Worm (Caenorhabditis elegans) whole organism, L4 larva: ENCODE measurements around the gene nhr-19.

ENCODE experiments used
- F26F4.8 ChIP-seq: fragments of 200-800 bp; sonication (Bioruptor generic); conservative IDR thresholded peaks from 2 replicates; pipeline ENCODE4 v1.3.6; 2022; ENCODE audit warnings: missing genetic modification characterization, missing compliant biosample characterization
- Y5F2A.4 ChIP-seq: fragments of 200-800 bp; sonication (Bioruptor generic); optimal IDR thresholded peaks from 2 replicates; lab custom pipeline; 2018; ENCODE audit warnings: mild to moderate bottlenecking, missing genetic modification characterization, missing compliant biosample characterization
- ZK337.2 ChIP-seq: fragments of 200-800 bp; sonication (Bioruptor generic); IDR thresholded peaks from 2 replicates; pipeline ENCODE4 v1.3.6; 2022; ENCODE audit warnings: missing genetic modification reagents, missing genetic modification characterization, missing compliant biosample characterization
- attf-4 ChIP-seq: sonication (generic microtip); optimal IDR thresholded peaks from 3 replicates; lab custom pipeline; 2017; ENCODE audit warnings: missing biosample characterization, missing genetic modification characterization
- ceh-20 ChIP-seq: fragments of 200-800 bp; sonication (Bioruptor generic); IDR thresholded peaks from 2 replicates; pipeline ENCODE4 v1.3.6; 2022; ENCODE audit warnings: missing genetic modification reagents, missing genetic modification characterization, missing compliant biosample characterization
- daf-16 ChIP-seq, 3 experiments: sonication (generic microtip); optimal IDR thresholded peaks; 2 replicates each; lab custom pipeline; 2016 to 2017; ENCODE audit warnings: missing genetic modification characterization in 3 of 3, missing genetic modification reagents in 3 of 3, mild to moderate bottlenecking in 2 of 3, missing compliant biosample characterization in 2 of 3, missing biosample characterization in 1 of 3, moderate library complexity in 1 of 3
- daf-19 ChIP-seq: fragments of 200-800 bp; sonication (Bioruptor generic); conservative IDR thresholded peaks from 2 replicates; pipeline ENCODE4 v1.3.6; 2022; ENCODE audit warnings: missing genetic modification characterization, missing compliant biosample characterization
- dmd-8 ChIP-seq: fragments of 200-800 bp; sonication (Bioruptor generic); IDR thresholded peaks from 2 replicates; pipeline ENCODE4 v1.3.6; 2022; ENCODE audit warnings: missing genetic modification characterization, missing compliant biosample characterization
- dmd-9 ChIP-seq: fragments of 200-800 bp; sonication (Bioruptor generic); IDR thresholded peaks from 2 replicates; pipeline ENCODE4 v1.3.6; 2022; ENCODE audit warnings: missing genetic modification reagents, missing genetic modification characterization, missing compliant biosample characterization
- dpl-1 ChIP-seq: fragments of 150-350 bp; optimal IDR thresholded peaks from 2 replicates; lab custom pipeline; 2014; ENCODE audit warnings: missing biosample characterization, missing genetic modification reagents, missing genetic modification characterization
- duxl-1 ChIP-seq: sonication (generic microtip); optimal IDR thresholded peaks from 2 replicates; lab custom pipeline; 2016; ENCODE audit warnings: mild to moderate bottlenecking, missing genetic modification characterization, moderate library complexity, missing compliant biosample characterization; ENCODE audit not compliant: poor library complexity
- egl-43 ChIP-seq: fragments of 200-800 bp; sonication (Bioruptor generic); IDR thresholded peaks from 2 replicates; pipeline ENCODE4 v1.3.6; 2022; ENCODE audit warnings: missing genetic modification reagents, missing genetic modification characterization, missing compliant biosample characterization
- fkh-10 ChIP-seq: fragments of 150-350 bp; optimal IDR thresholded peaks from 2 replicates; lab custom pipeline; 2014; ENCODE audit warnings: missing biosample characterization, missing genetic modification reagents, missing genetic modification characterization
- gei-8 ChIP-seq: fragments of 200-800 bp; sonication (Bioruptor generic); optimal IDR thresholded peaks from 2 replicates; lab custom pipeline; 2018; ENCODE audit warnings: mild to moderate bottlenecking, missing genetic modification characterization, missing compliant biosample characterization
- hif-1 ChIP-seq, 2 experiments: sonication (generic microtip); optimal IDR thresholded peaks; 2 replicates each; lab custom pipeline; 2016 to 2017; ENCODE audit warnings: missing compliant biosample characterization in 2 of 2, missing genetic modification characterization in 2 of 2, missing genetic modification reagents in 2 of 2, missing genotype in 2 of 2, mild to moderate bottlenecking in 1 of 2
- hlh-30 ChIP-seq: sonication (generic microtip); optimal IDR thresholded peaks from 2 replicates; lab custom pipeline; 2017; ENCODE audit warnings: antibody characterized with exemption, mild to moderate bottlenecking, missing genetic modification characterization, missing compliant biosample characterization; ENCODE audit not compliant: insufficient read depth
- lin-1 ChIP-seq: fragments of 200-800 bp; sonication (Bioruptor generic); IDR thresholded peaks from 2 replicates; pipeline ENCODE4 v1.3.6; 2022; ENCODE audit warnings: missing genetic modification reagents, missing genetic modification characterization, missing compliant biosample characterization
- lin-15B ChIP-seq: fragments of 150-350 bp; sonication (generic microtip); optimal IDR thresholded peaks from 3 replicates; lab custom pipeline; 2014; ENCODE audit warnings: missing biosample characterization, missing genetic modification characterization
- lin-29 ChIP-seq: fragments of 200-800 bp; sonication (Bioruptor generic); IDR thresholded peaks from 2 replicates; pipeline ENCODE4 v1.3.6; 2022; ENCODE audit warnings: missing genetic modification reagents, missing genetic modification characterization, missing compliant biosample characterization
- lin-38 ChIP-seq: fragments of 200-800 bp; sonication (Bioruptor generic); IDR thresholded peaks from 2 replicates; pipeline ENCODE4 v1.3.6; 2022; ENCODE audit warnings: missing genetic modification reagents, missing genetic modification characterization, missing compliant biosample characterization
- lsy-2 ChIP-seq, 2 experiments: fragments of 150-350 bp in 1 of 2; sonication (generic microtip) in 1 of 2; optimal IDR thresholded peaks; 2 replicates each; lab custom pipeline; 2014 to 2017; ENCODE audit warnings: missing biosample characterization in 2 of 2, missing genetic modification characterization in 2 of 2
- madf-9 ChIP-seq: fragments of 200-800 bp; sonication (Bioruptor generic); conservative IDR thresholded peaks from 2 replicates; pipeline ENCODE4 v1.3.6; 2022; ENCODE audit warnings: missing genetic modification reagents, missing genetic modification characterization, missing compliant biosample characterization
- mep-1 ChIP-seq: fragments of 150-350 bp; sonication (generic microtip); optimal IDR thresholded peaks from 3 replicates; lab custom pipeline; 2014; ENCODE audit warnings: missing biosample characterization, missing genetic modification characterization
- mes-2 ChIP-seq: sonication (generic microtip); optimal IDR thresholded peaks from 2 replicates; lab custom pipeline; 2016; ENCODE audit warnings: missing genotype, mild to moderate bottlenecking, missing genetic modification characterization, missing compliant biosample characterization; ENCODE audit not compliant: poor library complexity, severe bottlenecking
- mxl-2 ChIP-seq: fragments of 200-800 bp; sonication (Bioruptor generic); conservative IDR thresholded peaks from 2 replicates; pipeline ENCODE4 v1.3.6; 2022; ENCODE audit warnings: missing genetic modification reagents, missing genetic modification characterization, missing compliant biosample characterization
- mxl-3 ChIP-seq: fragments of 200-800 bp; sonication (Bioruptor generic); optimal IDR thresholded peaks from 2 replicates; lab custom pipeline; 2018; ENCODE audit warnings: mild to moderate bottlenecking, missing genetic modification characterization, missing compliant biosample characterization
- nhr-10 ChIP-seq: fragments of 150-350 bp; optimal IDR thresholded peaks from 2 replicates; lab custom pipeline; 2014; ENCODE audit warnings: missing biosample characterization, missing genetic modification characterization
- nhr-11 ChIP-seq: fragments of 150-350 bp; optimal IDR thresholded peaks from 2 replicates; lab custom pipeline; 2014; ENCODE audit warnings: missing biosample characterization, missing genetic modification characterization
- nhr-25 ChIP-seq: sonication (generic microtip); optimal IDR thresholded peaks from 2 replicates; lab custom pipeline; 2017; ENCODE audit warnings: missing genetic modification characterization, mild to moderate bottlenecking, missing compliant biosample characterization, antibody characterized with exemption, moderate library complexity, borderline replicate concordance; ENCODE audit not compliant: insufficient read depth
- nhr-6 ChIP-seq: fragments of 150-350 bp; optimal IDR thresholded peaks from 2 replicates; lab custom pipeline; 2014; ENCODE audit warnings: missing biosample characterization, missing genetic modification characterization
- pqm-1 ChIP-seq: sonication (generic microtip); optimal IDR thresholded peaks from 2 replicates; lab custom pipeline; 2017; ENCODE audit warnings: missing biosample characterization, missing genetic modification characterization
- rbr-2 ChIP-seq: sonication (generic microtip); optimal IDR thresholded peaks from 2 replicates; lab custom pipeline; 2016; ENCODE audit warnings: missing genotype, missing genetic modification characterization, missing compliant biosample characterization
- sdz-12 ChIP-seq: fragments of 200-800 bp; sonication (Bioruptor generic); optimal IDR thresholded peaks from 2 replicates; lab custom pipeline; 2018; ENCODE audit warnings: mild to moderate bottlenecking, missing genetic modification characterization, missing compliant biosample characterization
- set-16 ChIP-seq: fragments of 200-800 bp; sonication (Bioruptor generic); IDR thresholded peaks from 2 replicates; pipeline ENCODE4 v1.3.6; 2022; ENCODE audit warnings: missing genetic modification reagents, missing genetic modification characterization, missing compliant biosample characterization
- skn-1 ChIP-seq: fragments of 150-350 bp; optimal IDR thresholded peaks from 2 replicates; lab custom pipeline; 2014; ENCODE audit warnings: missing biosample characterization, missing genetic modification characterization
- snpc-1.2 ChIP-seq: fragments of 200-800 bp; sonication (Bioruptor generic); IDR thresholded peaks from 2 replicates; pipeline ENCODE4 v1.3.6; 2022; ENCODE audit warnings: missing genetic modification reagents, missing genetic modification characterization, missing compliant biosample characterization
- unc-39 ChIP-seq: sonication (generic microtip); optimal IDR thresholded peaks from 2 replicates; lab custom pipeline; 2017; ENCODE audit warnings: missing biosample characterization, missing genetic modification characterization
- unc-62 ChIP-seq, 3 experiments: fragments of 150-350 bp in 1 of 3; sonication (generic microtip); optimal IDR thresholded peaks in 2 of 3; peaks in 1 of 3; 1 replicate in 1 of 3; 2 replicates in 2 of 3; lab custom pipeline; 2014 to 2017; ENCODE audit warnings: missing biosample characterization in 3 of 3, missing genetic modification characterization in 3 of 3, missing genetic modification reagents in 3 of 3, missing genotype in 1 of 3
- zip-11 ChIP-seq: fragments of 200-800 bp; sonication (Bioruptor generic); IDR thresholded peaks from 2 replicates; pipeline ENCODE4 v1.3.6; 2022; ENCODE audit warnings: missing genetic modification characterization, missing compliant biosample characterization
- ztf-11 ChIP-seq: fragments of 150-350 bp; optimal IDR thresholded peaks from 2 replicates; lab custom pipeline; 2014; ENCODE audit warnings: missing biosample characterization, missing genetic modification characterization

nhr-19 gene

DNA sequence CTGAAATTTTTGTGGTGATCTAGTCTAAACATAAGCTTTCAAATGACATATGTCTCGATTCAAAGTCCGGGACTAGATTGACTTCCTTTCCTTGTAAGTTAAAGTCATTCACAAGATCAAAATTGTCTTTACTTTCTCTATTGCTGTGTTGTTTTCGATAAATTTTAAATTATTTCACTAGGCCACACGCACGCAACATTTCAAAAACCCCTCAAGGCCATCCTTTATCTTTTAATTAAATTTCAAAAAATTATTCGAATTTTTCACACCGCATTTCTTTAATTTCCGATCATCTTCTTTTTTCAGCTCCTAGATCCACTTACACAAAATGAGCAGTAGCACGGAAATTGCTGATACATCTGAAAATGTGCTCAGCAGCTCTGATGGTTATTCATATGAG lies 31.0 kb upstream of the nhr-19 start, which contains the start of gene ZK1307.7:
Gene ZK1307.7 (plus strand): TSS at position 301 of the 400 bp plus-strand sequence.
- TF ChIP-seq rbr-2 (tag; lab: Kevin White, UChicago) (no peak), skn-1 (tag; lab: Kevin White, UChicago) (no peak), nhr-10 (no peak), Y5F2A.4 (GFP tag; lab: Kevin White, UChicago) (no peak), ZK337.2 (GFP tag; lab: Robert Waterston, UW) (no peak), snpc-1.2 (GFP tag; lab: Robert Waterston, UW) (no peak), daf-19 (GFP tag; lab: Robert Waterston, UW) (no peak), lin-29 (no peak), nhr-25 (tag; lab: Kevin White, UChicago) (no peak), madf-9 (GFP tag; lab: Robert Waterston, UW) (no peak), unc-39 (tag; lab: Kevin White, UChicago) (no peak), ceh-20 (GFP tag; lab: Robert Waterston, UW) (no peak), egl-43 (GFP tag; lab: Robert Waterston, UW) (no peak), hlh-30 (tag; lab: Kevin White, UChicago) (no peak), mxl-2 (no peak), nhr-6 (tag; lab: Kevin White, UChicago) (no peak), dmd-8 (GFP tag; lab: Robert Waterston, UW) (no peak), fkh-10 (GFP tag; lab: Kevin White, UChicago) (no peak), hif-1 (tag; optimal IDR thresholded peaks at IDR 0.05; lab: Kevin White, UChicago) (no peak)

DNA sequence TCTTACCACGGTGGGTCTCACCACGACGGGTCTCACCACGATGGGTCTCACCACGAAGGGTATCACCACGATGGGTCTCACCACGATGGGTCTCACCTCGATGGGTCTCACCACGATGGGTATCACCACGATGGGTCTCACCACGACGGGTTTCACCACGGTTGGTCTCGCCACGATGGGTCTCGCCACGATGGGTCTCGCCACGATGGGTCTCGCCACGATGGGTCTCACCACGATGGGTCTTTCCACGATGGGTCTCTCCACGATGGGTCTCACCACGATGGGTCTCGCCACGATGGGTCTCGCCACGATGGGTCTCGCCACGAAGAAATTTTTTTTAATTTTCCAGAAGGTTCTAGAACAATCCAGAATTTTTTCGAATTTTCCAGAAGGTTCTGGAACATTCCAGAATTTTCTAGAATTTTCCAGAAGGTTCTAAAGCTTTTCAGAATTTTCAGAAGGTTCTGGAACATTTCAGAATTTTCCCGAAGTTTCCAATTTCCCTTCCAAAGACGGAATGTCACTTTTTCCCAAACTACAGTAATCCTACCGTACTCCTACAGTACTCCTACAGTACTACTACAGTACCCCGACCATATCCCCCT lies 28.7 kb upstream of the nhr-19 start:
- peak; percentile 80 for TF ChIP-seq set-16 (GFP tag; lab: Robert Waterston, UW)
- peak; percentile 52; the same call in 1 of the 2 replicates for TF ChIP-seq egl-43 (GFP tag; lab: Robert Waterston, UW)

DNA sequence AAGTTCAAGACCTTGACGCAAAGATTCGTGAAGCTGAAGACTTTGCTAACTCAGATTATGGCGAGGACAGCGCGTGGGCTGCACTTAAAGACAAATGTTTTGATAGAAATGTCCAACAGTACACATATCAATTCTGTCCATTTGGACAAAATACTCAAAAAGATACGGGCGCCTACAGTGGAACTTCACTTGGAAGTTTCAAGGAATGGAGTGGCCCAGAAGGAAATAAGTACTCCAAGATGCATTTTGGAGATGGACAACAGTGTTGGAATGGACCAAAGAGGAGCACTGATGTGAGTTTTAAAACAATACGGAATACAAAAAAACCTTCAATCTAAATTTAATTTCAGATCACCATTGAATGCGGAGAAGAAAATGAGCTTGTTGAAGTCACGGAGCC lies 20.6 kb upstream of the nhr-19 start:
- TF ChIP-seq unc-62 (GFP tag; optimal IDR thresholded peaks at IDR 0.05 in 1 of 2; lab: Kevin White, UChicago) (peak in 1 of 2 experiments; percentile 94), unc-62 (tag; optimal IDR thresholded peaks at IDR 0.05; lab: Kevin White, UChicago) (no peak), lsy-2 (tag; optimal IDR thresholded peaks at IDR 0.05; lab: Kevin White, UChicago) (no peak)
- TF ChIP-seq, all 104 proteins: peak for 1

DNA sequence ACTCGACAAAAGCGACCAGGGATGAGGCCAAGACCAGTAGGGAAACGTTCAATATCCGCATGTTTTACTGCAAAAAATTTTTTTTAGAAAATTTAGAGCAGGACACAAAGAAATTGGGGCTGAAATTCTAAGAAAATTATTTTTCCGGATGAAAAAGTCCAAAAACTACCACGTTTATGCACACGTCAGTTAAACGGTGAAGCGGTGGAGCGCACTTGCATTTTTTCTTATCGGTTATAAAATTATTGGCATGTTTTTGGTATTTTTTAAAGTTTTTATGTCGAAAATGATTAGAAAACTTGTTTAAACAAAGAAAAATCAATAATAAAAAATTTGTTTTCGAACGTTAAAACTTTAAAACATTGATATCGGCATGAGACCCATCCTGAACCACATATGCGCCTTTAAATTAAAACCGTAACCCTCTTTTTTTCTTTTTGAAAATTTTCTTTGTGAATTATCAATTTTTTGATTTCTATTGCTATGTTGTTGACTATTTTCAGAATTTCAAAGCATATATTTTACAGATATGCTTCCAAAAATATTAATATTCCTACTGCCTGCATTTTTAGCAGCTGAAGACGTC lies 18.9 kb upstream of the nhr-19 start, which contains the start of the genes dnj-20 and ZK1307.8:
Gene dnj-20 (minus strand): TSS at position 67 of the 586 bp plus-strand sequence.
Gene ZK1307.8 (plus strand): TSS at position 504 of the 586 bp plus-strand sequence.
- peak; percentile 25 for TF ChIP-seq pqm-1 (tag; lab: Kevin White, UChicago)
- no peak for TF ChIP-seq F26F4.8
- no peak for TF ChIP-seq unc-62 (GFP tag; optimal IDR thresholded peaks at IDR 0.05 in 1 of 2; lab: Kevin White, UChicago)
- TF ChIP-seq unc-62 (tag; optimal IDR thresholded peaks at IDR 0.05; lab: Kevin White, UChicago): no peak
- TF ChIP-seq dpl-1 (GFP tag; lab: Kevin White, UChicago): peak; percentile 22
- no peak for TF ChIP-seq attf-4
- no peak for TF ChIP-seq madf-9 (GFP tag; lab: Robert Waterston, UW)
- TF ChIP-seq nhr-11 (tag; lab: Kevin White, UChicago): peak; percentile 23
- peak; percentile 24 for TF ChIP-seq mep-1 (tag; lab: Kevin White, UChicago)
- TF ChIP-seq rbr-2 (tag; lab: Kevin White, UChicago): no peak
- peak; percentile 73 for TF ChIP-seq lin-38
- no peak for TF ChIP-seq lin-15B (tag; lab: Kevin White, UChicago)
- TF ChIP-seq dmd-9 (GFP tag; lab: Robert Waterston, UW): no peak
- TF ChIP-seq mxl-3 (GFP tag; lab: Kevin White, UChicago): peak; percentile 5
- no peak for TF ChIP-seq snpc-1.2 (GFP tag; lab: Robert Waterston, UW)
- peak; percentile 40 for TF ChIP-seq mes-2
- TF ChIP-seq lin-29: no peak
- TF ChIP-seq gei-8: no peak
- no peak for TF ChIP-seq lin-1 (GFP tag; lab: Robert Waterston, UW)
- no peak for TF ChIP-seq ztf-11 (tag; lab: Kevin White, UChicago)
- no peak for TF ChIP-seq sdz-12 (GFP tag; lab: Kevin White, UChicago)
- TF ChIP-seq hlh-30 (tag; lab: Kevin White, UChicago): peak; percentile 1
- no peak for TF ChIP-seq zip-11 (GFP tag; lab: Robert Waterston, UW)
- peak in 1 of 2 experiments; percentile 56 for TF ChIP-seq lsy-2 (tag; optimal IDR thresholded peaks at IDR 0.05; lab: Kevin White, UChicago)
- no peak for TF ChIP-seq daf-16 (GFP tag; optimal IDR thresholded peaks at IDR 0.05; lab: Kevin White, UChicago)
- peak; percentile 63 for TF ChIP-seq daf-16 (tag; optimal IDR thresholded peaks at IDR 0.05; lab: Kevin White, UChicago)
- no peak for TF ChIP-seq duxl-1 (tag; lab: Kevin White, UChicago)
